Worm (Caenorhabditis elegans): ENCODE measurements around the gene acr-16.

DNA sequence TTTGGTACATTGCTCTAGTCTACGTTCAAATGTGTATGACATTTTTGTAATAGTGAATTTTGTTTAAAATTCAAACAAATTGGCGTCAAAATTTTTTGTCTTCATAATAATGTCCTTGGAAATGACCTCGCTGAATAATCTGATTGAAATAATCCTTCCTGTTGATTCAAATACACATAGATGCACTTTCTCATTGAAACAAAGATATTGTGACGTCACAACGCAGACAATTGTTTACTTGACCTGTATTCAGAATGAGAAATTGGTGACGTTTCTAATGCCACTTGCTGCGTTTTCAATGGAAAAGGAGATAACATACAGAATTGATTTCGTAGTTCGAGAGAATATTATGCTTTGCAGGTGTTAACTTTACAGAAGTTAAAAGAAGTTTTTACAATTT, 27.1 kb upstream of the acr-16 start:
- no peak for TF ChIP-seq him-1 (tag; optimal IDR thresholded peaks at IDR 0.05)
- no peak for TF ChIP-seq W03F9.2 (tag; optimal IDR thresholded peaks at IDR 0.05)
